Fruit fly (Drosophila melanogaster) whole organism: ENCODE data around the gene Cpr67Fb.

ENCODE experiments used
- CG8478 ChIP-seq: fragments of >200 bp; optimal IDR thresholded peaks from 2 replicates; lab custom pipeline; 2018; ENCODE audit warnings: inconsistent platforms
- Dll ChIP-seq: fragments of >200 bp; optimal IDR thresholded peaks from 2 replicates; lab custom pipeline; 2017
- EcR ChIP-seq, 2 experiments: fragments of >200 bp; optimal IDR thresholded peaks; 2 replicates each; lab custom pipeline; 2017; ENCODE audit warnings: missing biosample characterization in 2 of 2, missing genetic modification characterization in 2 of 2, missing genetic modification reagents in 2 of 2
- pan ChIP-seq: fragments of >200 bp; optimal IDR thresholded peaks from 2 replicates; lab custom pipeline; 2017
- psq ChIP-seq: fragments of >200 bp; optimal IDR thresholded peaks from 2 replicates; lab custom pipeline; 2017
- usp ChIP-seq: fragments of >200 bp; optimal IDR thresholded peaks from 2 replicates; lab custom pipeline; 2017; ENCODE audit warnings: missing biosample characterization, missing genetic modification characterization, mixed read lengths

DNA sequence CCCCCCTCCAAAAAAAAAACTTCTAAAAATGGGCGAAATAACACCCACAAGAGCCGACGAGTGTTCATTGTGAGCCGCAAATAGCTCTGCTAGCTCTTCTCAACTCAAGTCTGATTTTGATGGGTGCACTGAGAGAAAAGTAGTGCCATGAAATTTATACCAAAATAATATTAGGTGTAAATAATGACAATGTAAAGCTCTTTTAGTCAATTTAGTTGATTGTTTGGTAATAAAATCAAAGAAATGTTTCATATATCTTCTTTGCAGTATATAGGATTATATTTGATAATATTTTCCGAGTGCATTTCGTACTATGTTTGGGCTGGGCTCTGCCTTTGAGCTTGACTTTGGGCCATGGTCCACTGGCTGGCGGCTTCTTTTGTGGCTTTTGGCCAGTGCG lies 10.8 kb downstream of the Cpr67Fb start:
- TF ChIP-seq psq (lab: Kevin White, UChicago) (no peak), CG8478 (lab: Kevin White, UChicago) (no peak), Dll (no peak), pan (lab: Kevin White, UChicago) (no peak), usp (no peak), EcR (GFP tag; optimal IDR thresholded peaks at IDR 0.05; lab: Kevin White, UChicago) (no peak)
